Fruit fly (Drosophila melanogaster) S2 (cell line): ENCODE data around the gene Cdk12.

Experiments used
- CG8478 ChIP-seq: fragments of >200 bp; optimal IDR thresholded peaks from 2 replicates; lab custom pipeline; 2018
- CTCF ChIP-seq, 2 experiments: fragments of >200 bp; optimal IDR thresholded peaks; 2 replicates each; lab custom pipeline; 2018

dm6 chr3L:21482100-21482499 lies 34.0 kb upstream of the Cdk12 start:
- TF ChIP-seq CG8478 (lab: Kevin White, UChicago) = no peak
- TF ChIP-seq CTCF (optimal IDR thresholded peaks at IDR 0.05; lab: Kevin White, UChicago) = no peak
